Fruit fly (Drosophila melanogaster): ENCODE results near the gene CG9372.

The CG9372 gene

dm6 chr3L:19605974-19606497 is at the start of gene CG9372, which contains the start of gene lush:
CG9372 (plus strand) TSS chr3L:19606208.
lush (minus strand) TSS chr3L:19606090.
- no peak for TF ChIP-seq CG10669 (GFP tag; optimal IDR thresholded peaks at IDR 0.05)
- no peak for TF ChIP-seq Eip75B (GFP tag; optimal IDR thresholded peaks at IDR 0.05)
- TF ChIP-seq CG6808 (GFP tag; optimal IDR thresholded peaks at IDR 0.05): no peak
- no peak for TF ChIP-seq acj6 (GFP tag; optimal IDR thresholded peaks at IDR 0.05)
- TF ChIP-seq CG11762 (GFP tag; optimal IDR thresholded peaks at IDR 0.05; ENCODE audit: insufficient read depth): no peak
- no peak for TF ChIP-seq CG32006 (GFP tag; optimal IDR thresholded peaks at IDR 0.05)
- TF ChIP-seq CG11902 (GFP tag; optimal IDR thresholded peaks at IDR 0.05): no peak
- TF ChIP-seq esn (GFP tag; optimal IDR thresholded peaks at IDR 0.05): no peak
- no peak for TF ChIP-seq Blimp-1 (GFP tag; optimal IDR thresholded peaks at IDR 0.05)
- no peak for TF ChIP-seq CG8632 (GFP tag; optimal IDR thresholded peaks at IDR 0.05)
- TF ChIP-seq Smox (GFP tag; optimal IDR thresholded peaks at IDR 0.05): no peak
- no peak for TF ChIP-seq CG8319 (GFP tag; optimal IDR thresholded peaks at IDR 0.05)
- no peak for TF ChIP-seq CG15336 (GFP tag; IDR thresholded peaks at IDR 0.05)
- no peak for TF ChIP-seq Ets96B (tag; optimal IDR thresholded peaks at IDR 0.05)
- no peak for TF ChIP-seq fd85E (GFP tag; optimal IDR thresholded peaks at IDR 0.05)
- TF ChIP-seq Sox102F (GFP tag; optimal IDR thresholded peaks at IDR 0.05): no peak
- no peak for TF ChIP-seq CG31627 (GFP tag; optimal IDR thresholded peaks at IDR 0.05)

dm6 chr3L:19556738-19557137 is 49.3 kb upstream of the CG9372 start:
- peak; percentile 68 for TF ChIP-seq CG6163 (GFP tag; IDR thresholded peaks at IDR 0.05)
- TF ChIP-seq CG6808 (GFP tag; optimal IDR thresholded peaks at IDR 0.05): peak; percentile 89
- TF ChIP-seq dsx (GFP tag; optimal IDR thresholded peaks at IDR 0.05; ENCODE audit: poor library complexity, severe bottlenecking): peak; percentile 76
- TF ChIP-seq esn (GFP tag; optimal IDR thresholded peaks at IDR 0.05): no peak

dm6 chr3L:19557197-19557995 is 48.6 kb upstream of the CG9372 start:
- TF ChIP-seq ss (GFP tag; optimal IDR thresholded peaks at IDR 0.05) (peak; percentile 54 to 76), spab (GFP tag; optimal IDR thresholded peaks at IDR 0.05) (peak; percentile 63), svp (GFP tag) (peak; percentile 74), Ets96B (tag; optimal IDR thresholded peaks at IDR 0.05) (peak; percentile 83), CG7368 (GFP tag; optimal IDR thresholded peaks at IDR 0.05) (no peak), achi (GFP tag; optimal IDR thresholded peaks at IDR 0.05) (peak; percentile 66), CG11294 (GFP tag; IDR thresholded peaks at IDR 0.05) (no peak), CG3032 (tag; optimal IDR thresholded peaks at IDR 0.05) (peak; percentile 88), dsx (GFP tag; optimal IDR thresholded peaks at IDR 0.05; ENCODE audit: poor library complexity, severe bottlenecking) (no peak), CG32006 (GFP tag; optimal IDR thresholded peaks at IDR 0.05) (peak; percentile 80), Eip75B (GFP tag; optimal IDR thresholded peaks at IDR 0.05) (peak; percentile 0), CG6163 (GFP tag; IDR thresholded peaks at IDR 0.05) (peak; percentile 49; the same call in 1 of the 3 replicates), CG31627 (GFP tag; optimal IDR thresholded peaks at IDR 0.05) (peak; percentile 3), CG11762 (GFP tag; optimal IDR thresholded peaks at IDR 0.05; ENCODE audit: insufficient read depth) (peak; percentile 41), Hr38 (GFP tag; optimal IDR thresholded peaks at IDR 0.05) (no peak), OdsH (GFP tag; optimal IDR thresholded peaks at IDR 0.05) (peak; percentile 73), Lpt (GFP tag; optimal IDR thresholded peaks at IDR 0.05) (no peak), CG10669 (GFP tag; optimal IDR thresholded peaks at IDR 0.05) (peak; percentile 48), topi (GFP tag; optimal IDR thresholded peaks at IDR 0.05) (peak; percentile 25), CG8119 (GFP tag; IDR thresholded peaks at IDR 0.05) (peak; percentile 65), CG1621 (tag; optimal IDR thresholded peaks at IDR 0.05) (peak; percentile 50), lz (GFP tag; optimal IDR thresholded peaks at IDR 0.05) (peak; percentile 28), fkh (GFP tag; optimal IDR thresholded peaks at IDR 0.05) (no peak), cyc (GFP tag; optimal IDR thresholded peaks at IDR 0.05) (peak; percentile 23), net (GFP tag; optimal IDR thresholded peaks at IDR 0.05) (peak; percentile 24), Sox14 (GFP tag; optimal IDR thresholded peaks at IDR 0.05) (no peak), Hr4 (GFP tag; optimal IDR thresholded peaks at IDR 0.05) (peak; percentile 6), CG8319 (GFP tag; optimal IDR thresholded peaks at IDR 0.05) (peak; percentile 39), fd59A (GFP tag; optimal IDR thresholded peaks at IDR 0.05) (no peak), CG3919 (GFP tag; optimal IDR thresholded peaks at IDR 0.05) (peak; percentile 63), CG8632 (GFP tag; optimal IDR thresholded peaks at IDR 0.05) (peak; percentile 80), eg (GFP tag; IDR thresholded peaks at IDR 0.05) (no peak), CG15336 (GFP tag; IDR thresholded peaks at IDR 0.05) (0 out of 2 replicates have a peak, but pooled peaks have one; percentile 16), Smox (GFP tag; optimal IDR thresholded peaks at IDR 0.05) (peak; percentile 44), Hr39 (GFP tag; optimal IDR thresholded peaks at IDR 0.05) (peak; percentile 8), CG16779 (tag; optimal IDR thresholded peaks at IDR 0.05) (peak; percentile 22), Blimp-1 (GFP tag; optimal IDR thresholded peaks at IDR 0.05) (peak; percentile 50)
